Fruit fly (Drosophila melanogaster): ENCODE results near the gene Naglu.

DNA sequence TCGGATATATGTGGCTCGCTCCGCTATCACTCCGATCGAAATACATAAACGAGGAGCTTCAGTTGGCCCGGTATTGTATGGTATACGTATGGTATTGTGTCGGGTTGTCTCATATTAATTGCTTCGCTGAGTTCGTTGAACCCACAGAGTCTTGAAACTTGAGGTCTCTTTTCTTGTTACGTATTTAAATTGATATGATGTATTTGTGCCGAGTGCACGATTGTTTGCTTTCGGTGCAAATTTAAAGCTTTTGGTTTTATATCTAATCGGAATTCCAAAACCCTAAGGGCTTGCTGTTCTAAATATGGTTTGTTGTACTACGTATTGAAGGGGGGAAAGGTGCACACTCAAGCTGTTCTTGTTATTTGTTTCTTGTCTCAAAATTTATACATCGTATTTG, 13.5 kb upstream of the Naglu start:
- TF ChIP-seq psq (optimal IDR thresholded peaks at IDR 0.05) (no peak), Myc (optimal IDR thresholded peaks at IDR 0.05) (no peak), Sin3A (optimal IDR thresholded peaks at IDR 0.05) (no peak), insv (optimal IDR thresholded peaks at IDR 0.05) (no peak), h (optimal IDR thresholded peaks at IDR 0.05) (no peak), ttk (optimal IDR thresholded peaks at IDR 0.05) (no peak)

Measured in Kc167 (cell line).